Fruit fly (Drosophila melanogaster): ENCODE results near the gene CG13075.
A peak's percentile ranks its signal among the peaks of the same experiment; 100 is the strongest.

CG13075 gene

dm6 chr3L:16046387-16047066, 37.3 kb upstream of the CG13075 start:
- no peak for TF ChIP-seq tj (GFP tag; optimal IDR thresholded peaks at IDR 0.05)
- no peak for TF ChIP-seq CG7045 (GFP tag; optimal IDR thresholded peaks at IDR 0.05)
- TF ChIP-seq Mnt (GFP tag; optimal IDR thresholded peaks at IDR 0.05): peak; percentile 73
- no peak for TF ChIP-seq Clk (GFP tag; optimal IDR thresholded peaks at IDR 0.05)
- peak; percentile 72 for TF ChIP-seq CG33017 (tag; optimal IDR thresholded peaks at IDR 0.05)
- no peak for TF ChIP-seq cnc (optimal IDR thresholded peaks at IDR 0.05)
- peak; percentile 97 for TF ChIP-seq cic (GFP tag; optimal IDR thresholded peaks at IDR 0.05)
- peak; percentile 60 for TF ChIP-seq Crg-1 (GFP tag; optimal IDR thresholded peaks at IDR 0.05)
- peak; percentile 42 for TF ChIP-seq ovo (GFP tag; optimal IDR thresholded peaks at IDR 0.05)
- TF ChIP-seq CG11617 (GFP tag; optimal IDR thresholded peaks at IDR 0.05): peak; percentile 7
- TF ChIP-seq toe (GFP tag; optimal IDR thresholded peaks at IDR 0.05): peak; percentile 36
- TF ChIP-seq bab1 (GFP tag; optimal IDR thresholded peaks at IDR 0.05): peak; percentile 30
- TF ChIP-seq CG12768 (GFP tag; optimal IDR thresholded peaks at IDR 0.05): peak; percentile 76
- TF ChIP-seq CG1620 (GFP tag; optimal IDR thresholded peaks at IDR 0.05): peak; percentile 11
- TF ChIP-seq CG14711 (tag; optimal IDR thresholded peaks at IDR 0.05): peak; percentile 28
- TF ChIP-seq CG5204 (GFP tag; optimal IDR thresholded peaks at IDR 0.05): no peak
- TF ChIP-seq kay (GFP tag; ENCODE audit: borderline replicate concordance): peak; percentile 93
- no peak for TF ChIP-seq pad (GFP tag; optimal IDR thresholded peaks at IDR 0.05)
- peak; percentile 49 for TF ChIP-seq CG7101 (tag; optimal IDR thresholded peaks at IDR 0.05)
- peak; percentile 49 for TF ChIP-seq Hr96 (GFP tag; optimal IDR thresholded peaks at IDR 0.05)

DNA sequence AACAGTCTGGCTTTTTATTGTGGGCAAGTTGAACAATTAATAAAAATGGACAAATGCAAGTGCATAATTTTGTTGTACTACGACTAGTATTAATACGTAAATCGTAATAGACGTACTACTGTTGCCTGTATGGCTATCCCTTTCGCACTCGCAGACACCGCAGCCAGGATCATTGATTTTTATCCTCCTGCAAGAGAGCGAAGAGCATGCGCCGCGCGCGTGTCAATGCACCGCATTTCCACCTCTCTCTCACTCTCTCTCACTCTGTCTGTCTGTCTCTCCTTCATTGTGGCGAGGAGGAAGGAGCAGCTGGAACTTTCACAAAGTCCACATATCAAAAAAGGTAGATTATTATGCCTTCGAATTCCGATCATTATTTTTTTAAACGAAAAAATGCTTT, 36.7 kb upstream of the CG13075 start:
- no peak for TF ChIP-seq Crg-1 (GFP tag; optimal IDR thresholded peaks at IDR 0.05)
- TF ChIP-seq toe (GFP tag; optimal IDR thresholded peaks at IDR 0.05): no peak
- TF ChIP-seq cic (GFP tag; optimal IDR thresholded peaks at IDR 0.05): no peak
- no peak for TF ChIP-seq CG1620 (GFP tag; optimal IDR thresholded peaks at IDR 0.05)
- TF ChIP-seq Hr96 (GFP tag; optimal IDR thresholded peaks at IDR 0.05): no peak
- no peak for TF ChIP-seq Clk (GFP tag; optimal IDR thresholded peaks at IDR 0.05)
- no peak for TF ChIP-seq ovo (GFP tag; optimal IDR thresholded peaks at IDR 0.05)
- no peak for TF ChIP-seq pad (GFP tag; optimal IDR thresholded peaks at IDR 0.05)
- TF ChIP-seq CG7101 (tag; optimal IDR thresholded peaks at IDR 0.05): no peak
- no peak for TF ChIP-seq CG5204 (GFP tag; optimal IDR thresholded peaks at IDR 0.05)
- no peak for TF ChIP-seq bab1 (GFP tag; optimal IDR thresholded peaks at IDR 0.05)
- no peak for TF ChIP-seq CG14711 (tag; optimal IDR thresholded peaks at IDR 0.05)
- no peak for TF ChIP-seq CG12768 (GFP tag; optimal IDR thresholded peaks at IDR 0.05)
- TF ChIP-seq CG11617 (GFP tag; optimal IDR thresholded peaks at IDR 0.05): no peak
- no peak for TF ChIP-seq CG7045 (GFP tag; optimal IDR thresholded peaks at IDR 0.05)
- no peak for TF ChIP-seq tj (GFP tag; optimal IDR thresholded peaks at IDR 0.05)
- no peak for TF ChIP-seq Mnt (GFP tag; optimal IDR thresholded peaks at IDR 0.05)
- no peak for TF ChIP-seq kay (GFP tag; ENCODE audit: borderline replicate concordance)

dm6 chr3L:16048086-16048485, 35.7 kb upstream of the CG13075 start:
- TF ChIP-seq CG33017 (tag; optimal IDR thresholded peaks at IDR 0.05): peak; percentile 17
- peak; percentile 4 for TF ChIP-seq Mnt (GFP tag; optimal IDR thresholded peaks at IDR 0.05)
- TF ChIP-seq CG12768 (GFP tag; optimal IDR thresholded peaks at IDR 0.05): peak; percentile 64
- TF ChIP-seq CG5204 (GFP tag; optimal IDR thresholded peaks at IDR 0.05): no peak
- TF ChIP-seq CG1620 (GFP tag; optimal IDR thresholded peaks at IDR 0.05): no peak
- TF ChIP-seq cnc (optimal IDR thresholded peaks at IDR 0.05): no peak
- TF ChIP-seq CG7101 (tag; optimal IDR thresholded peaks at IDR 0.05): peak; percentile 37
- peak; percentile 36 for TF ChIP-seq tj (GFP tag; optimal IDR thresholded peaks at IDR 0.05)
- no peak for TF ChIP-seq cic (GFP tag; optimal IDR thresholded peaks at IDR 0.05)
- peak; percentile 5 for TF ChIP-seq CG11617 (GFP tag; optimal IDR thresholded peaks at IDR 0.05)
- TF ChIP-seq CG7045 (GFP tag; optimal IDR thresholded peaks at IDR 0.05): peak; percentile 49
- peak; percentile 56 for TF ChIP-seq kay (GFP tag; ENCODE audit: borderline replicate concordance)
- no peak for TF ChIP-seq toe (GFP tag; optimal IDR thresholded peaks at IDR 0.05)
- peak; percentile 68 for TF ChIP-seq pad (GFP tag; optimal IDR thresholded peaks at IDR 0.05)
- TF ChIP-seq Clk (GFP tag; optimal IDR thresholded peaks at IDR 0.05): peak; percentile 27
- TF ChIP-seq Crg-1 (GFP tag; optimal IDR thresholded peaks at IDR 0.05): no peak
- TF ChIP-seq Hr96 (GFP tag; optimal IDR thresholded peaks at IDR 0.05): no peak
- TF ChIP-seq ovo (GFP tag; optimal IDR thresholded peaks at IDR 0.05): no peak
- peak; percentile 49 for TF ChIP-seq bab1 (GFP tag; optimal IDR thresholded peaks at IDR 0.05)
- no peak for TF ChIP-seq CG14711 (tag; optimal IDR thresholded peaks at IDR 0.05)

- no peak for TF ChIP-seq ovo (GFP tag; optimal IDR thresholded peaks at IDR 0.05)
- no peak for TF ChIP-seq Crg-1 (GFP tag; optimal IDR thresholded peaks at IDR 0.05)
- no peak for TF ChIP-seq bab1 (GFP tag; optimal IDR thresholded peaks at IDR 0.05)
- TF ChIP-seq Clk (GFP tag; optimal IDR thresholded peaks at IDR 0.05): no peak
- TF ChIP-seq CG14711 (tag; optimal IDR thresholded peaks at IDR 0.05): no peak
- no peak for TF ChIP-seq pad (GFP tag; optimal IDR thresholded peaks at IDR 0.05)
- TF ChIP-seq CG7101 (tag; optimal IDR thresholded peaks at IDR 0.05): no peak
- TF ChIP-seq tj (GFP tag; optimal IDR thresholded peaks at IDR 0.05): no peak
- no peak for TF ChIP-seq CG1620 (GFP tag; optimal IDR thresholded peaks at IDR 0.05)
- no peak for TF ChIP-seq toe (GFP tag; optimal IDR thresholded peaks at IDR 0.05)
- TF ChIP-seq CG33017 (tag; optimal IDR thresholded peaks at IDR 0.05): no peak
- TF ChIP-seq CG5204 (GFP tag; optimal IDR thresholded peaks at IDR 0.05): no peak
- no peak for TF ChIP-seq Mnt (GFP tag; optimal IDR thresholded peaks at IDR 0.05)
- no peak for TF ChIP-seq CG12768 (GFP tag; optimal IDR thresholded peaks at IDR 0.05)
Measured at dm6 chr3L:16048722-16049459, 34.9 kb upstream of the CG13075 start.

All from whole organism, adult.